Fruit fly (Drosophila melanogaster) S2 (cell line): Measurements from ENCODE around the gene Z600.

Experiments
- CG8478 ChIP-seq: fragments of >200 bp; optimal IDR thresholded peaks from 2 replicates; lab custom pipeline; 2018
- CTCF ChIP-seq, 2 experiments: fragments of >200 bp; optimal IDR thresholded peaks; 2 replicates each; lab custom pipeline; 2018

DNA sequence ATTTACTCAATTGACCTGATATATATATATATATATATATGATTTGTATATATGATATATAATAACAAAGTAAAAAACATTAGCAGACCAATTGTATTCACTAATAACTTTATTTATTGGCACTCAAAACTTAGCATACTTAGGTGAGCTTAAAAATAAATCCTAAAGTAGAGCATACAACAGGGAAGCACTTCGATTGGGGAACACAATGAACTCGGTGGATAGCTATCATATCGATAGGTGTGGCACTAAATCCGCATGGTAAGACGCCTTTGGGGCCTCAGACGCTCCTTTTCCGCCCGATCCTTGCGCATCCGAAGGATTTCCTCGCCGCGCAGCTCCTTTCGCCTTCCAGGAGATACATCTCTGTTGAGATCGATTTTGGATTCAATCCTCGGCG lies 7.6 kb downstream of the Z600 start:
- TF ChIP-seq CTCF (optimal IDR thresholded peaks at IDR 0.05; lab: Kevin White, UChicago) = no peak
- TF ChIP-seq CG8478 (lab: Kevin White, UChicago) = no peak
